Fruit fly (Drosophila melanogaster) whole organism, adult: ENCODE data around the gene CG12541.

ENCODE experiments used
- CG1620 ChIP-seq: fragments of 200-800 bp; sonication (Bioruptor generic); optimal IDR thresholded peaks from 2 replicates; lab custom pipeline; 2016; ENCODE audit warnings: missing biosample characterization, missing genetic modification characterization
- CG33017 ChIP-seq: fragments of 200-800 bp; sonication (Bioruptor generic); optimal IDR thresholded peaks from 2 replicates; lab custom pipeline; 2018; ENCODE audit warnings: missing biosample characterization, mild to moderate bottlenecking, missing genetic modification characterization, moderate library complexity
- kay ChIP-seq: fragments of 200-800 bp; sonication (Bioruptor generic); peaks from one replicate; lab custom pipeline; 2016; ENCODE audit warnings: missing biosample characterization, missing genetic modification characterization, borderline replicate concordance

DNA sequence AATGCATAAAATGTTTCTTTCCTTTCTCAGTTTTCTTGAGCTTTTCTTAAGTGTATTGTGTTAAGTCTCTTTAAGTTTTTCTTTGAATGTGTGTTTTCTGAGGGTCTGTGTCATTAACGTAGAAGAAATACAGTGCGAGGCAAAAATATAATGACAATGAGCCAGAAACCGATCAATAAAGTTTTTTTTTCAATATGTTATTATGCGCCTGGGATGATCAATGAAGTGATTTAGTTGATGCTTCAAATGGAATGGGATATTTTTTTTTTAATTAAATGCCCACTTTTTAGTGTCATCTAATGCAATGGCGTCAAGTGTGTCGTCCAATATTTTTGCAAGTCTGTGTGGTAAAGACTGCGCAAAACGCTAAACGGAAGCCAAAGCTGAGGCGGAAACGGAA is 20.7 kb upstream of the CG12541 start:
- TF ChIP-seq CG33017 (tag; lab: Kevin White, UChicago) (peak; percentile 45), CG1620 (GFP tag; lab: Kevin White, UChicago) (no peak), kay (GFP tag; lab: Kevin White, UChicago) (no peak)
